Fruit fly (Drosophila melanogaster): ENCODE data around the gene Adk2.
A peak's percentile ranks its signal among the peaks of the same experiment; 100 is the strongest.

The Adk2 gene

dm6 chr3L:13022160-13022853, at the start of gene Adk2:
Gene Adk2, minus strand, starts transcription at chr3L:13022688.
- TF ChIP-seq CTCF (optimal IDR thresholded peaks at IDR 0.05), result no peak
- no peak for TF ChIP-seq CG8478 (optimal IDR thresholded peaks at IDR 0.05)

- TF ChIP-seq CTCF (optimal IDR thresholded peaks at IDR 0.05) (no peak), CG8478 (optimal IDR thresholded peaks at IDR 0.05) (no peak)
Observed at dm6 chr3L:13068293-13068692, 45.8 kb upstream of the Adk2 start.

DNA sequence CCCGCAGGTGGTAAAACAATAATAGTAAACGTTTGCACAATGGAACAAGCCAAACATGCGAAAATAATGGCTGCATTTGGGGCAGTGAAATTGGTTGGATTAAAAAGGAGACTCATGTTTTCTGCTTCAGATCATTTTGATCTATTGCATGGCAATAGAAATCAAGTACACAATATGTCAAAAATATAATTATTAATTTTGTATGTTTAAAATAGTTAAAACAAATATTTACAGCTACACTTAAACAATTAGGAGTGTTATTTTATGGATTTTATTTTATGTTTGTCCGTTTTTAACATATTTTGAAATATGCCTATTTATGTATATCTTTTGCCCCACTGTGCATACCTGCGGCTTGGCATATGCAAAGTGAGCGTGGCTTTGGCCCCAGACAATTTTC, 43.7 kb upstream of the Adk2 start:
- TF ChIP-seq CTCF (optimal IDR thresholded peaks at IDR 0.05) (no peak), CG8478 (optimal IDR thresholded peaks at IDR 0.05) (no peak)

DNA sequence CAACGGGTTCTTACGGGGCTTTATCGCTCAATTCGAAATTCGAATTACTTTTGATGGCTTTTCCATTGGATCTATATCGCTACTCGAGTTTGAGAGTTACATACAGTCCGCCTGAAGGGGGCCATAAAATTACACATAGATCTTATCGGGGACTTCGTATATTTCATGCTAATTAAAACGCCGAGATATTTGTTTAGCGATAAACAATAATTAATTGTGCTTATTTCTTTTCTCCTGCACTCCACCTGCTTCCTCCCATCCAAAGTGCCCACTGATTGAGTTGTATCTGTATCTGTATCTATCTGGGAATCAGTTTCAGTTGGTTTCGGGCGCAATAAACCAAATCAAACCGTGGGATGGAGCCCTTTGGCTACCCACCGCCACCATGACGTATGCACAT, 43.1 kb upstream of the Adk2 start:
- TF ChIP-seq CTCF (optimal IDR thresholded peaks at IDR 0.05), result no peak
- TF ChIP-seq CG8478 (optimal IDR thresholded peaks at IDR 0.05), result no peak

- TF ChIP-seq CTCF (optimal IDR thresholded peaks at IDR 0.05), result no peak
- no peak for TF ChIP-seq CG8478 (optimal IDR thresholded peaks at IDR 0.05)
Observed at dm6 chr3L:13064935-13065334, 42.4 kb upstream of the Adk2 start.

DNA sequence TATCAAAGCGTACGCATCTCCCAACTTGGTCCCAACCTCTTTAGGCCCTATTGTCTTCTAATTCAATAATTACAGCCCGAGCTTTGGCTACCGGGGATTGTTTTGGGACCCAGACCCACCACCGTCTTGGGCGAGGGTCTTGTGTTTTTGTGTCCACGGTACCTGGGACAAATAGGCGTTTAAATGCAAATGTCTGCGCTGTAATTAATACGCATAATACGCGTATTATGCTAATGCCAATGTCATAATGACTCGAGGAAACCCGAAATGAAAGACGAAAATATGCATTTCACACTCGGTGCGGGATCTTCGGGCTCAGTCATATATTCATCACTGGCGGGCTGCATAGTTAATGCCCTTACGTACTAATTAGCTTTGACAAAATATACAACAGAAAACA, 41.9 kb upstream of the Adk2 start:
- TF ChIP-seq CTCF (optimal IDR thresholded peaks at IDR 0.05), result no peak
- TF ChIP-seq CG8478 (optimal IDR thresholded peaks at IDR 0.05), result no peak

- TF ChIP-seq CG8478 (optimal IDR thresholded peaks at IDR 0.05) (no peak), CTCF (optimal IDR thresholded peaks at IDR 0.05) (no peak)
Observed at dm6 chr3L:13062746-13063145, 40.3 kb upstream of the Adk2 start, which contains the start of gene CG34429. Gene CG34429, plus strand, starts transcription at chr3L:13063046.

DNA sequence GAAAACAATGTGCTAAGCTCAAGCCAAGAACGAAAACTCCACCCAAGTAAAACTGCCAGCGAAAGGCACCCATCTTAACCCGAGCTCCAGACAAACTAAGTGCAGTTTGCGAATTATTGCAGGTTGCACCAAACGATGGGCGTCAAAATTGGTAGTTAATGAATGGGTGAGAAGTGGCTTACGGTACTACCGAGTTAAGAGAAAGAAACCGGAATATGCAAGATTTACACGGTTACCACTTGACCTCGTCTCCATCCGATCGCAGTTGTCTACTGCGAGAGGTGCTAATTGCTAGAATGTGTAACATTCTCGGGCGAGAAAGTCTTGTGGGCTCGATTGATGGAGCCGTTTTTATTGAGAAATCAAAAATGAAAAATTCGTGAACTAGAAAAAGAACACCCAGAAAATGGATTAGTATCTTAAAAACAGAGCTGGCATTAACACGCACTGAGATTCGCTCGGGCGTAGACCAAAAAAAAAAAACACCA, 38.9 kb upstream of the Adk2 start, which contains the start of the genes CG14115 and CG34428:
TSS of gene CG14115 (minus strand) at position 101 of the 488 bp plus-strand sequence.
TSS of gene CG34428 (plus strand) at position 438 of the 488 bp plus-strand sequence.
- TF ChIP-seq CG8478 (optimal IDR thresholded peaks at IDR 0.05) (no peak), CTCF (optimal IDR thresholded peaks at IDR 0.05) (no peak)

- TF ChIP-seq CG8478 (optimal IDR thresholded peaks at IDR 0.05) (no peak), CTCF (optimal IDR thresholded peaks at IDR 0.05) (no peak)
Observed at dm6 chr3L:13058429-13058828, 35.9 kb upstream of the Adk2 start.

dm6 chr3L:13050675-13051202, 28.3 kb upstream of the Adk2 start:
- TF ChIP-seq CG8478 (optimal IDR thresholded peaks at IDR 0.05) (no peak), CTCF (optimal IDR thresholded peaks at IDR 0.05) (no peak)

- TF ChIP-seq CG8478 (optimal IDR thresholded peaks at IDR 0.05) (no peak), CTCF (optimal IDR thresholded peaks at IDR 0.05) (no peak)
Observed at dm6 chr3L:13049671-13050070, 27.2 kb upstream of the Adk2 start.

- TF ChIP-seq CG8478 (optimal IDR thresholded peaks at IDR 0.05) (no peak), CTCF (optimal IDR thresholded peaks at IDR 0.05) (no peak)
Observed at dm6 chr3L:13046758-13047157, 24.3 kb upstream of the Adk2 start, which contains the start of gene CG11279. Gene CG11279, plus strand, starts transcription at chr3L:13046977.

DNA sequence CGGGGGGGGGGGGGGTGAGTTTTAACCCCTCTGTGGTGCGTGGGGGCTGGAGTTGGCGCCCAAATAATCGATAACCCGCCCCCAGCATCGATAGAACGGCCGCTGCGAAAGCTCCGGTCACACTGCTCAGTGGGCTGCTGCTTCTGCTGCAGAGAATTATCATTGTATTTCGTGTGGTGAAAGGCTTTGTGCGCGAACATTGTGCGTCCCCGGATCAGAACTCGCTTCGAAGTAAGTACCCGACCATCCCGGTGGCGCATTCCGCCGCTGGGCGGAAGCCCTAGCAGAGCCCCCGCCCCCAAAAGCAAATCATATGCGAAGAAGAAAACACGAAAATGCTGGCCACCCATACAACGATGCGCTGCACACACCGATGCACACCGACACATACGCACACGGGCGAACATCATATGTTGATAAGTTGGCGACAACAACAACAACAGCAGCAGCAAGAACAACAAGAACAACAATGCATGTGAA, 21.9 kb upstream of the Adk2 start, which contains the start of gene Syx13:
TSS of gene Syx13 (plus strand) at position 100 of the 480 bp plus-strand sequence.
- TF ChIP-seq CTCF (optimal IDR thresholded peaks at IDR 0.05), result no peak
- TF ChIP-seq CG8478 (optimal IDR thresholded peaks at IDR 0.05), result no peak

DNA sequence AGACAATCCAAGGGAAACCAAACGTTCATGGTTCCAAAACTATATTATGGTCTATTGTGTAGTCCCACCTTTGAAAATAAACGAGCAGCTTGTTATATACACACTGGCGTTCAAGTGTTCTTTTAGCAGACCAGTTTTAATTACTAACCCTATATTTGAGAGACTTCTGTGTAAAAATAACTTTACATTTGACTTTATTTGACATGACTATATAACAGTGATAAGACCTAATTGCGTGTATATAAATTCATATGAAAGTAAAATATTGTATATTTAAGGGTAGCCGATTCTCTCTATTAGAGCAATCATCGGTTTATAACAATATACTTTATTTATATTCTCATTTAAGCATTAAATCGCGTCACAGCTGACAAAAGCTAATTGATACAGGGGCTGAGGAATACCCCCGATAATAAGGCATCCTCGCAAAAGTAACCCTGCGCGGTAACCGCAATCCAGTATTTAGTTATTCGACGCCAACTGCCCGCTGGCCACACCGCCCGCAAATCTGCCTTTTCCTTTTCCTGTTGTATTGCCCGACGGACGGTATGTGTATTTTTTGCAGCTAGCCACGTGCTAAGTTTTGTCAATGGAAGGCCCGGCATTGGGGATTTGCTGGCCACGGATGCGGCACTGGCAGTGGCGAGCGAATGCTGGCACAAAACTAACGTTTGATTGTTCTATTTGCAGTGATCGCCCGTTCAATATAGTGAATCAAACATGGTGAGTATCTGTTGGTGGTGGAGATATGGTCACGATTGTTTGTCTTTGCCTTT, 19.0 kb upstream of the Adk2 start, which contains the start of gene RpS4:
TSS of gene RpS4 (plus strand) at position 465 of the 776 bp plus-strand sequence.
- peak in 1 of 2 experiments; percentile 41 for TF ChIP-seq CTCF (optimal IDR thresholded peaks at IDR 0.05)
- TF ChIP-seq CG8478 (optimal IDR thresholded peaks at IDR 0.05), result no peak

DNA sequence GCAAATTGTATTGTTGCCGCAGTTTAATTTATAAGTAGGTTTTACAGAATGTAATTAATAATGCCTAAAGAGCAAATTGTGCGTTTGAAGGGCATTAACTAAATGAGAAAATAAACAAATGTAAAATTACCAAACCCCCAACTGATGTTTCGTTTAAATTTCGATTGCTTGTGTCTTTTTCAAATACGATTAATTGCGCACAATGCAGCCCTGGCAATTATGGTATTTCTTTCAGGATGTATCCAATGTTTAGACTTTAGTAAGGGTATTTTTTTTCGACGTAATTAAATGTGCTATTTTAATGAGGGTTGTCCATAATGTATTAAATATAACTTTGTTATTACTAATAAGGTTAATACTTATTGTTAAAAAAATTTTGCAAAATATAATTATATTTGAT, 18.4 kb upstream of the Adk2 start:
- no peak for TF ChIP-seq CTCF (optimal IDR thresholded peaks at IDR 0.05)
- no peak for TF ChIP-seq CG8478 (optimal IDR thresholded peaks at IDR 0.05)
